Worm (Caenorhabditis elegans) whole organism, L4/young adult: ENCODE results near the gene ruvb-2.

Experiments
- W03F9.2 ChIP-seq: fragments of 150-350 bp; optimal IDR thresholded peaks from 2 replicates; lab custom pipeline; 2014; ENCODE audit warnings: missing biosample characterization, missing genetic modification characterization
- dao-5 ChIP-seq: sonication (generic microtip); optimal IDR thresholded peaks from 2 replicates; lab custom pipeline; 2016; ENCODE audit warnings: missing genotype, missing genetic modification characterization, moderate library complexity, missing compliant biosample characterization
- him-1 ChIP-seq: sonication (generic microtip); optimal IDR thresholded peaks from 2 replicates; lab custom pipeline; 2016; ENCODE audit warnings: missing genotype, missing genetic modification reagents, missing genetic modification characterization, missing compliant biosample characterization

The ruvb-2 gene

ce11 chrIV:6879666-6880210, 39.5 kb downstream of the ruvb-2 start:
- no peak for TF ChIP-seq W03F9.2 (tag; lab: Kevin White, UChicago)

DNA sequence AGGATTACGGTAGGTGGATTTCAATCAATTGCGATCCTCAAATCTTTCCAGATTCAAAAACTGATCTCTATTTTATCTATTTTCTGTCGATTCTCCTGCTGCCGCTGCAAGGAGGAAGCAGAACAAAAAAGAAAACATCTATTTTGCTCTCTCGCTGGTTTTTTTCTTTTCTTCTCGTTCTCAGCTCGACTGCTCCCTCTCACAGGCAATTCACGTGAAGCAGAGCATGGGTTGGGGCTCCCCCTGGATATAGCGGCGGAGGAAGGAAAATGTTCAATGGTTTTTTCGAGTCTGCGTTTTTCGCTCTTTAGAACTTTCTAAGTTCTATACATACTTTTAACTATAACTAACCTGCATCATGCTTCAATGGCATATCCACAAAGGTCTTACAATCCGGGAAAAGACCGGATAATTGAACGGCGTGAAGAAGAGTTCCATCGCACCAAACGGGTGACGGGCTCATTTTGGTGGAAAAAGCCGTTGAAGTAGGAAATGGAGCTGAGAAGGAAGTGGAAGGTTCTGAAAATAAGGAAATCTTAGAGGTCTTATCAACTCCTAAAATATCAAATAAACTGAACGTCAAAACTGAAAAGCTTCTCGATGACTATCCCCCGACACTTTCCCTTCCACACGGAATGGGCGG, 40.2 kb downstream of the ruvb-2 start:
- TF ChIP-seq dao-5 (tag; lab: Kevin White, UChicago) (no peak), him-1 (tag; lab: Kevin White, UChicago) (peak; percentile 70), W03F9.2 (tag; lab: Kevin White, UChicago) (no peak)

ce11 chrIV:6872958-6873357, 46.2 kb downstream of the ruvb-2 start, which contains the start of gene srx-19:
TSS of gene srx-19 (plus strand) at chrIV:6873258.
- TF ChIP-seq W03F9.2 (tag; lab: Kevin White, UChicago) = no peak
- TF ChIP-seq him-1 (tag; lab: Kevin White, UChicago) = no peak
- TF ChIP-seq dao-5 (tag; lab: Kevin White, UChicago) = no peak

- TF ChIP-seq dao-5 (tag; lab: Kevin White, UChicago) = no peak
- TF ChIP-seq him-1 (tag; lab: Kevin White, UChicago) = no peak
- TF ChIP-seq W03F9.2 (tag; lab: Kevin White, UChicago) = no peak
Observed at ce11 chrIV:6867791-6868190, 51.4 kb downstream of the ruvb-2 start, which contains the start of gene srx-20. TSS of gene srx-20 (plus strand) at chrIV:6868091.
